Worm (Caenorhabditis elegans) whole organism, L3 larva: ENCODE results near the gene Y51A2B.8.
A peak's percentile ranks its signal among the peaks of the same experiment; 100 is the strongest.

Experiments used
- R02D3.7 ChIP-seq: fragments of 150-350 bp; optimal IDR thresholded peaks from 2 replicates; lab custom pipeline; 2014; ENCODE audit warnings: missing biosample characterization, missing genetic modification characterization
- ZK546.5 ChIP-seq: sonication (generic microtip); optimal IDR thresholded peaks from 2 replicates; lab custom pipeline; 2017; ENCODE audit warnings: missing biosample characterization, missing genetic modification characterization
- aly-2 ChIP-seq: fragments of 150-350 bp; optimal IDR thresholded peaks from 2 replicates; lab custom pipeline; 2014; ENCODE audit warnings: missing biosample characterization, missing genetic modification characterization
- ama-1 ChIP-seq: fragments of 150-350 bp; optimal IDR thresholded peaks from 2 replicates; lab custom pipeline; 2018
- ceh-16 ChIP-seq: sonication (generic microtip); optimal IDR thresholded peaks from 2 replicates; lab custom pipeline; 2017; ENCODE audit warnings: missing biosample characterization, missing genetic modification characterization
- ceh-28 ChIP-seq: fragments of 150-350 bp; optimal IDR thresholded peaks from 2 replicates; lab custom pipeline; 2014; ENCODE audit warnings: missing biosample characterization, missing genetic modification reagents, missing genetic modification characterization
- ceh-9 ChIP-seq: sonication (generic microtip); optimal IDR thresholded peaks from 2 replicates; lab custom pipeline; 2018; ENCODE audit warnings: missing biosample characterization, missing genetic modification characterization
- egl-27 ChIP-seq: sonication (generic microtip); optimal IDR thresholded peaks from 4 replicates; lab custom pipeline; 2017; ENCODE audit warnings: missing biosample characterization, missing genetic modification reagents, missing genetic modification characterization
- elt-1 ChIP-seq: fragments of 150-350 bp; optimal IDR thresholded peaks from 2 replicates; lab custom pipeline; 2014; ENCODE audit warnings: missing biosample characterization, missing genetic modification characterization
- elt-2 ChIP-seq: sonication (generic microtip); optimal IDR thresholded peaks from 2 replicates; lab custom pipeline; 2016; ENCODE audit warnings: missing genetic modification reagents, mild to moderate bottlenecking, missing genetic modification characterization, missing compliant biosample characterization
- elt-3 ChIP-seq, 3 experiments: fragments of 150-350 bp in 1 of 3; sonication (generic microtip) in 2 of 3; optimal IDR thresholded peaks; 2 replicates in 2 of 3; 4 replicates in 1 of 3; lab custom pipeline; 2014 to 2017; ENCODE audit warnings: missing biosample characterization in 3 of 3, missing genetic modification characterization in 3 of 3
- eor-1 ChIP-seq, 2 experiments: fragments of 150-350 bp; optimal IDR thresholded peaks; 2 replicates each; lab custom pipeline; 2014 to 2018; ENCODE audit warnings: missing biosample characterization in 2 of 2, missing genetic modification characterization in 2 of 2
- fkh-10 ChIP-seq: sonication (generic microtip); optimal IDR thresholded peaks from 2 replicates; lab custom pipeline; 2017; ENCODE audit warnings: missing biosample characterization, missing genetic modification reagents, missing genetic modification characterization
- jun-1 ChIP-seq: fragments of 150-350 bp; optimal IDR thresholded peaks from 2 replicates; lab custom pipeline; 2014; ENCODE audit warnings: missing biosample characterization, missing genetic modification reagents, missing genetic modification characterization
- lin-15B ChIP-seq: fragments of 150-350 bp; optimal IDR thresholded peaks from 2 replicates; lab custom pipeline; 2014; ENCODE audit warnings: missing biosample characterization, missing genetic modification characterization
- lin-39 ChIP-seq: fragments of 150-350 bp; optimal IDR thresholded peaks from 2 replicates; lab custom pipeline; 2018; ENCODE audit warnings: missing biosample characterization, missing genetic modification reagents, missing genetic modification characterization
- mdl-1 ChIP-seq: fragments of 150-350 bp; optimal IDR thresholded peaks from 2 replicates; lab custom pipeline; 2014; ENCODE audit warnings: missing biosample characterization, missing genetic modification characterization
- nhr-25 ChIP-seq: sonication (generic microtip); optimal IDR thresholded peaks from 2 replicates; lab custom pipeline; 2017; ENCODE audit warnings: missing biosample characterization, missing genetic modification characterization
- nhr-76 ChIP-seq: fragments of 150-350 bp; sonication (generic microtip); optimal IDR thresholded peaks from 5 replicates; lab custom pipeline; 2014; ENCODE audit warnings: missing biosample characterization, missing genetic modification characterization
- nhr-77 ChIP-seq: fragments of 150-350 bp; optimal IDR thresholded peaks from 2 replicates; lab custom pipeline; 2014; ENCODE audit warnings: missing biosample characterization, missing genetic modification characterization
- pha-4 ChIP-seq: fragments of 150-350 bp; optimal IDR thresholded peaks from 2 replicates; lab custom pipeline; 2014; ENCODE audit warnings: missing biosample characterization, missing genetic modification reagents, missing genetic modification characterization
- pqm-1 ChIP-seq: fragments of 150-350 bp; optimal IDR thresholded peaks from 2 replicates; lab custom pipeline; 2017; ENCODE audit warnings: missing biosample characterization, missing genetic modification characterization, inconsistent platforms
- sea-2 ChIP-seq: fragments of 150-350 bp; sonication (generic microtip); optimal IDR thresholded peaks from 4 replicates; lab custom pipeline; 2014; ENCODE audit warnings: missing biosample characterization, missing genetic modification reagents, missing genetic modification characterization
- skn-1 ChIP-seq: fragments of 150-350 bp; optimal IDR thresholded peaks from 2 replicates; lab custom pipeline; 2014; ENCODE audit warnings: missing biosample characterization, missing genetic modification characterization
- snpc-4 ChIP-seq: fragments of 150-350 bp; optimal IDR thresholded peaks from 2 replicates; lab custom pipeline; 2014; ENCODE audit warnings: missing biosample characterization, missing genetic modification characterization
- tbx-2 ChIP-seq: sonication (generic microtip); optimal IDR thresholded peaks from 2 replicates; lab custom pipeline; 2016; ENCODE audit warnings: mild to moderate bottlenecking, missing genetic modification characterization, missing compliant biosample characterization
- unc-62 ChIP-seq: fragments of 150-350 bp; sonication (generic microtip); optimal IDR thresholded peaks from 4 replicates; lab custom pipeline; 2014; ENCODE audit warnings: missing biosample characterization, missing genetic modification reagents, missing genetic modification characterization
- ztf-11 ChIP-seq: fragments of 150-350 bp; optimal IDR thresholded peaks from 2 replicates; lab custom pipeline; 2014; ENCODE audit warnings: missing biosample characterization, missing genetic modification characterization
- ztf-4 ChIP-seq: fragments of 150-350 bp; optimal IDR thresholded peaks from 2 replicates; lab custom pipeline; 2014; ENCODE audit warnings: missing biosample characterization, missing genetic modification characterization

Gene Y51A2B.8

ce11 chrV:18364558-18364957, 14.4 kb upstream of the Y51A2B.8 start, which contains the start of gene C08E8.9:
TSS of gene C08E8.9 (plus strand) at chrV:18364858.
- TF ChIP-seq R02D3.7 (tag; lab: Kevin White, UChicago) (no peak), ztf-4 (tag; lab: Kevin White, UChicago) (no peak), skn-1 (tag; lab: Kevin White, UChicago) (no peak), snpc-4 (tag; lab: Kevin White, UChicago) (no peak), sea-2 (GFP tag; lab: Kevin White, UChicago) (no peak), aly-2 (tag; lab: Kevin White, UChicago) (no peak), elt-3 (tag; optimal IDR thresholded peaks at IDR 0.05; lab: Kevin White, UChicago) (no peak), unc-62 (GFP tag; lab: Kevin White, UChicago) (no peak), lin-15B (tag; lab: Kevin White, UChicago) (no peak)

- TF ChIP-seq nhr-76 (tag; lab: Kevin White, UChicago) (no peak), ztf-4 (tag; lab: Kevin White, UChicago) (no peak)
Measured at ce11 chrV:18368322-18368721, 10.6 kb upstream of the Y51A2B.8 start, which contains the start of gene C08E8.6. TSS of gene C08E8.6 (minus strand) at chrV:18368422.

ce11 chrV:18371028-18371427, 7.9 kb upstream of the Y51A2B.8 start:
- TF ChIP-seq ceh-16 (tag; lab: Kevin White, UChicago): no peak
- no peak for TF ChIP-seq ama-1
- TF ChIP-seq lin-39 (tag; lab: Kevin White, UChicago): no peak
- no peak for TF ChIP-seq ztf-11 (tag; lab: Kevin White, UChicago)
- TF ChIP-seq elt-2 (tag; lab: Kevin White, UChicago): no peak

ce11 chrV:18371579-18371978, 7.3 kb upstream of the Y51A2B.8 start, which contains the start of gene C08E8.4:
TSS of gene C08E8.4 (plus strand) at chrV:18371846.
- no peak for TF ChIP-seq ZK546.5 (tag; lab: Kevin White, UChicago)
- peak; percentile 80 for TF ChIP-seq pqm-1
- TF ChIP-seq R02D3.7 (tag; lab: Kevin White, UChicago): no peak
- TF ChIP-seq aly-2 (tag; lab: Kevin White, UChicago): no peak
- no peak for TF ChIP-seq fkh-10
- no peak for TF ChIP-seq egl-27 (tag; lab: Kevin White, UChicago)
- no peak for TF ChIP-seq nhr-25 (tag; lab: Kevin White, UChicago)
- TF ChIP-seq jun-1 (tag; lab: Kevin White, UChicago): peak; percentile 28
- TF ChIP-seq mdl-1: no peak
- TF ChIP-seq pha-4 (tag; lab: Kevin White, UChicago): peak; percentile 75
- no peak for TF ChIP-seq skn-1 (tag; lab: Kevin White, UChicago)
- TF ChIP-seq elt-1: no peak
- TF ChIP-seq snpc-4 (tag; lab: Kevin White, UChicago): no peak
- TF ChIP-seq elt-2 (tag; lab: Kevin White, UChicago): peak; percentile 67
- no peak for TF ChIP-seq ceh-28 (tag; lab: Kevin White, UChicago)
- TF ChIP-seq sea-2 (GFP tag; lab: Kevin White, UChicago): no peak

ce11 chrV:18374194-18374593, 4.7 kb upstream of the Y51A2B.8 start, which contains the start of gene Y51A2B.2:
TSS of gene Y51A2B.2 (plus strand) at chrV:18374494.
- no peak for TF ChIP-seq lin-15B (tag; lab: Kevin White, UChicago)
- no peak for TF ChIP-seq eor-1 (tag; optimal IDR thresholded peaks at IDR 0.05; lab: Kevin White, UChicago)
- no peak for TF ChIP-seq tbx-2
- no peak for TF ChIP-seq lin-39 (tag; lab: Kevin White, UChicago)
- no peak for TF ChIP-seq nhr-25 (tag; lab: Kevin White, UChicago)
- TF ChIP-seq ceh-9 (tag; lab: Kevin White, UChicago): no peak
- TF ChIP-seq ceh-28 (tag; lab: Kevin White, UChicago): no peak
- TF ChIP-seq mdl-1: no peak
- TF ChIP-seq nhr-77 (tag; lab: Kevin White, UChicago): no peak
- TF ChIP-seq ztf-4 (tag; lab: Kevin White, UChicago): no peak
- TF ChIP-seq, all 47 proteins: peak for 0

ce11 chrV:18375551-18375950, 3.4 kb upstream of the Y51A2B.8 start:
- TF ChIP-seq nhr-76 (tag; lab: Kevin White, UChicago): no peak
- TF ChIP-seq ceh-28 (tag; lab: Kevin White, UChicago): peak; percentile 84
- no peak for TF ChIP-seq skn-1 (tag; lab: Kevin White, UChicago)
- TF ChIP-seq elt-1: no peak
- TF ChIP-seq ama-1: no peak
